Worm (Caenorhabditis elegans) whole organism, late embryonic: ENCODE data around the gene gst-5.

Experiments
- ceh-9 ChIP-seq: sonication (generic microtip); optimal IDR thresholded peaks from 2 replicates; lab custom pipeline; 2016; ENCODE audit warnings: mild to moderate bottlenecking, missing genetic modification characterization, inconsistent platforms, missing compliant biosample characterization
- unc-42 ChIP-seq: sonication (generic microtip); optimal IDR thresholded peaks from 2 replicates; lab custom pipeline; 2016; ENCODE audit warnings: missing genotype, missing genetic modification characterization, missing compliant biosample characterization

The gst-5 gene

ce11 chrII:10999109-10999508 lies 49.0 kb downstream of the gst-5 start:
- TF ChIP-seq ceh-9 (tag; lab: Kevin White, UChicago) = no peak
- peak; percentile 90 for TF ChIP-seq unc-42
